Fruit fly (Drosophila melanogaster): ENCODE measurements around the gene Cyp6d5.

Gene Cyp6d5

dm6 chr3R:14017640-14018429, 11.2 kb upstream of the Cyp6d5 start (continued):
- TF ChIP-seq CG17568 (GFP tag; optimal IDR thresholded peaks at IDR 0.05) (no peak), CG10209 (GFP tag; optimal IDR thresholded peaks at IDR 0.05) (peak; percentile 92), CG9727 (GFP tag; optimal IDR thresholded peaks at IDR 0.05) (peak; percentile 84), slbo (GFP tag; IDR thresholded peaks at IDR 0.05) (peak; percentile 81), E2f2 (GFP tag; IDR thresholded peaks at IDR 0.05) (peak; percentile 52; the same call in 1 of the 2 replicates), CG8388 (GFP tag; optimal IDR thresholded peaks at IDR 0.05) (peak; percentile 85), Dad (GFP tag; optimal IDR thresholded peaks at IDR 0.05) (peak; percentile 46), shn (GFP tag; optimal IDR thresholded peaks at IDR 0.05) (peak; percentile 38), Gsc (GFP tag; IDR thresholded peaks at IDR 0.05) (no peak), Scr (GFP tag; IDR thresholded peaks at IDR 0.05; ENCODE audit: partially characterized antibody) (peak; percentile 28), unc-4 (GFP tag; IDR thresholded peaks at IDR 0.05; ENCODE audit: partially characterized antibody) (no peak), zen (tag; optimal IDR thresholded peaks at IDR 0.05) (peak; percentile 58), CG1529 (GFP tag; optimal IDR thresholded peaks at IDR 0.05) (peak; percentile 58), Eip74EF (GFP tag; optimal IDR thresholded peaks at IDR 0.05) (peak in 1 of 2 experiments; percentile 88), pb (GFP tag; optimal IDR thresholded peaks at IDR 0.05) (peak; percentile 0), Dek (tag; optimal IDR thresholded peaks at IDR 0.05) (peak; percentile 79), row (GFP tag; IDR thresholded peaks at IDR 0.05) (peak; percentile 87), CG15601 (tag; optimal IDR thresholded peaks at IDR 0.05) (peak; percentile 67), tin (GFP tag; optimal IDR thresholded peaks at IDR 0.05) (peak; percentile 68), CG17328 (GFP tag; IDR thresholded peaks at IDR 0.05) (peak; percentile 74), odd (GFP tag; optimal IDR thresholded peaks at IDR 0.05) (peak; percentile 86), CG31441 (GFP tag; IDR thresholded peaks at IDR 0.05) (peak; percentile 96), tap (tag; optimal IDR thresholded peaks at IDR 0.05) (peak; percentile 88), ash1 (GFP tag; optimal IDR thresholded peaks at IDR 0.05) (no peak), bsh (GFP tag; optimal IDR thresholded peaks at IDR 0.05) (peak in 1 of 2 experiments; percentile 70), hkb (optimal IDR thresholded peaks at IDR 0.05) (no peak), hkb (GFP tag; IDR thresholded peaks at IDR 0.05) (peak; percentile 80), CG8924 (tag; optimal IDR thresholded peaks at IDR 0.05) (peak; percentile 90), CG8944 (GFP tag; optimal IDR thresholded peaks at IDR 0.05) (peak; percentile 4), jumu (GFP tag; optimal IDR thresholded peaks at IDR 0.05) (no peak), sna (GFP tag; IDR thresholded peaks at IDR 0.05; ENCODE audit: partially characterized antibody) (0 out of 2 replicates have a peak, but pooled peaks have one; percentile 16), Neu2 (GFP tag; optimal IDR thresholded peaks at IDR 0.05; ENCODE audit: borderline replicate concordance) (no peak)

dm6 chr3R:14018430-14018786, 10.6 kb upstream of the Cyp6d5 start:
- TF ChIP-seq CG31224 (GFP tag; IDR thresholded peaks at IDR 0.05) (no peak), CkIIα-i1 (GFP tag; IDR thresholded peaks at IDR 0.05) (no peak), CG7928 (GFP tag; optimal IDR thresholded peaks at IDR 0.05) (no peak), CG18262 (tag; optimal IDR thresholded peaks at IDR 0.05) (peak; percentile 26), shn (GFP tag; optimal IDR thresholded peaks at IDR 0.05) (no peak), jigr1 (GFP tag; IDR thresholded peaks at IDR 0.05) (no peak), CG7786 (GFP tag; optimal IDR thresholded peaks at IDR 0.05) (no peak), CG13123 (GFP tag; optimal IDR thresholded peaks at IDR 0.05) (no peak), chm (GFP tag; IDR thresholded peaks at IDR 0.05) (no peak), ATbp (GFP tag; optimal IDR thresholded peaks at IDR 0.05) (no peak), maf-S (GFP tag; optimal IDR thresholded peaks at IDR 0.05) (no peak), CG3995 (GFP tag; optimal IDR thresholded peaks at IDR 0.05) (no peak), Drgx (GFP tag; IDR thresholded peaks at IDR 0.05) (0 out of 2 replicates have a peak, but pooled peaks have one; percentile 7), pros (GFP tag; optimal IDR thresholded peaks at IDR 0.05) (no peak), Doc2 (GFP tag; IDR thresholded peaks at IDR 0.05) (no peak), CG17568 (GFP tag; optimal IDR thresholded peaks at IDR 0.05) (no peak), lmd (GFP tag; IDR thresholded peaks at IDR 0.05) (no peak), corto (GFP tag; optimal IDR thresholded peaks at IDR 0.05) (no peak), CHES-1-like (GFP tag; optimal IDR thresholded peaks at IDR 0.05) (no peak), CG17829 (tag; optimal IDR thresholded peaks at IDR 0.05) (no peak), CG17361 (GFP tag; IDR thresholded peaks at IDR 0.05) (peak; percentile 46; the same call in 2 of the 3 replicates)

Measured in whole organism, embryonic.